Worm (Caenorhabditis elegans) whole organism, L1 larva: Measurements from ENCODE around the gene srt-22.
A peak's percentile ranks its signal among the peaks of the same experiment; 100 is the strongest.

ENCODE experiments used
- C16A3.4 ChIP-seq: fragments of 150-350 bp; optimal IDR thresholded peaks from 2 replicates; lab custom pipeline; 2014; ENCODE audit warnings: missing biosample characterization, missing genetic modification characterization
- F16B12.6 ChIP-seq: fragments of 150-350 bp; optimal IDR thresholded peaks from 2 replicates; lab custom pipeline; 2014; ENCODE audit warnings: missing biosample characterization, missing genetic modification characterization
- aha-1 ChIP-seq: fragments of 150-350 bp; optimal IDR thresholded peaks from 2 replicates; lab custom pipeline; 2014; ENCODE audit warnings: missing biosample characterization, missing genetic modification characterization
- blmp-1 ChIP-seq: fragments of 150-350 bp; optimal IDR thresholded peaks from 2 replicates; lab custom pipeline; 2014; ENCODE audit warnings: missing biosample characterization, missing genetic modification characterization
- ceh-63 ChIP-seq: fragments of 200-800 bp; sonication (Bioruptor generic); optimal IDR thresholded peaks from 2 replicates; lab custom pipeline; 2018; ENCODE audit warnings: mild to moderate bottlenecking, missing genetic modification characterization, missing compliant biosample characterization
- ceh-8 ChIP-seq: fragments of 200-800 bp; sonication (Bioruptor generic); optimal IDR thresholded peaks from 2 replicates; lab custom pipeline; 2018; ENCODE audit warnings: mild to moderate bottlenecking, missing genetic modification characterization, moderate library complexity, missing compliant biosample characterization
- ceh-82 ChIP-seq, 3 experiments: fragments of 150-350 bp in 1 of 3; sonication (generic microtip) in 2 of 3; optimal IDR thresholded peaks; 2 replicates each; lab custom pipeline; 2014 to 2017; ENCODE audit warnings: missing biosample characterization in 3 of 3, missing genetic modification characterization in 3 of 3
- ceh-88 ChIP-seq: fragments of 200-800 bp; sonication (Bioruptor generic); IDR thresholded peaks from 2 replicates; pipeline ENCODE4 v1.3.6; 2022; ENCODE audit warnings: missing genetic modification characterization, missing compliant biosample characterization
- ceh-90 ChIP-seq: sonication (generic microtip); optimal IDR thresholded peaks from 2 replicates; lab custom pipeline; 2016; ENCODE audit warnings: missing genetic modification characterization, missing compliant biosample characterization
- ces-1 ChIP-seq: fragments of 150-350 bp; optimal IDR thresholded peaks from 2 replicates; lab custom pipeline; 2014; ENCODE audit warnings: missing biosample characterization, missing genetic modification reagents, missing genetic modification characterization
- dsc-1 ChIP-seq: sonication (generic microtip); optimal IDR thresholded peaks from 2 replicates; lab custom pipeline; 2016; ENCODE audit warnings: mild to moderate bottlenecking, missing genetic modification characterization, missing compliant biosample characterization
- efl-1 ChIP-seq, 4 experiments: fragments of 150-350 bp; optimal IDR thresholded peaks in 3 of 4; peaks in 1 of 4; 1 replicate in 1 of 4; 2 replicates in 3 of 4; lab custom pipeline; 2014; ENCODE audit warnings: missing biosample characterization in 2 of 4, missing genetic modification characterization in 2 of 4, missing genetic modification reagents in 2 of 4
- egl-27 ChIP-seq, 2 experiments: fragments of 150-350 bp in 1 of 2; sonication (generic microtip); optimal IDR thresholded peaks; 3 replicates each; lab custom pipeline; 2017 to 2018; ENCODE audit warnings: missing biosample characterization in 2 of 2, missing genetic modification characterization in 2 of 2, missing genetic modification reagents in 2 of 2
- elt-2 ChIP-seq: sonication (generic microtip); optimal IDR thresholded peaks from 2 replicates; lab custom pipeline; 2016; ENCODE audit warnings: missing genetic modification characterization, mild to moderate bottlenecking, inconsistent platforms, missing compliant biosample characterization, missing genetic modification reagents
- fkh-4 ChIP-seq: sonication (generic microtip); optimal IDR thresholded peaks from 2 replicates; lab custom pipeline; 2016; ENCODE audit warnings: missing compliant biosample characterization, missing genetic modification characterization, borderline replicate concordance
- hlh-17 ChIP-seq: fragments of 200-800 bp; sonication (Bioruptor generic); optimal IDR thresholded peaks from 2 replicates; lab custom pipeline; 2018; ENCODE audit warnings: missing genetic modification characterization, mild to moderate bottlenecking, missing compliant biosample characterization, moderate library complexity, borderline replicate concordance
- hlh-4 ChIP-seq: sonication (generic microtip); optimal IDR thresholded peaks from 2 replicates; lab custom pipeline; 2016; ENCODE audit warnings: mild to moderate bottlenecking, missing genetic modification characterization, missing compliant biosample characterization
- hpl-2 ChIP-seq: fragments of 150-350 bp; optimal IDR thresholded peaks from 2 replicates; lab custom pipeline; 2014; ENCODE audit warnings: missing biosample characterization, missing genetic modification reagents, missing genetic modification characterization
- jun-1 ChIP-seq: fragments of 150-350 bp; optimal IDR thresholded peaks from 2 replicates; lab custom pipeline; 2014; ENCODE audit warnings: missing biosample characterization, missing genetic modification reagents, missing genetic modification characterization
- lin-13 ChIP-seq: fragments of 150-350 bp; optimal IDR thresholded peaks from 2 replicates; lab custom pipeline; 2014; ENCODE audit warnings: missing biosample characterization, missing genetic modification reagents, missing genetic modification characterization
- lin-15B ChIP-seq: fragments of 150-350 bp; sonication (generic microtip); optimal IDR thresholded peaks from 3 replicates; lab custom pipeline; 2014; ENCODE audit warnings: missing biosample characterization, missing genetic modification characterization
- lin-39 ChIP-seq: fragments of 150-350 bp; optimal IDR thresholded peaks from 2 replicates; lab custom pipeline; 2014; ENCODE audit warnings: missing biosample characterization, missing genetic modification reagents, missing genetic modification characterization
- lir-3 ChIP-seq: sonication (generic microtip); optimal IDR thresholded peaks from 2 replicates; lab custom pipeline; 2016; ENCODE audit warnings: mild to moderate bottlenecking, missing genetic modification characterization, moderate library complexity, missing compliant biosample characterization; ENCODE audit not compliant: poor library complexity
- mdl-1 ChIP-seq, 2 experiments: fragments of 150-350 bp; optimal IDR thresholded peaks; 2 replicates each; lab custom pipeline; 2014 to 2017; ENCODE audit warnings: missing biosample characterization in 2 of 2, missing genetic modification characterization in 2 of 2, inconsistent platforms in 1 of 2
- mep-1 ChIP-seq: fragments of 150-350 bp; optimal IDR thresholded peaks from 2 replicates; lab custom pipeline; 2014; ENCODE audit warnings: missing biosample characterization, missing genetic modification characterization
- nhr-28 ChIP-seq: fragments of 150-350 bp; optimal IDR thresholded peaks from 2 replicates; lab custom pipeline; 2014; ENCODE audit warnings: missing biosample characterization, missing genetic modification characterization
- nhr-47 ChIP-seq: sonication (generic microtip); optimal IDR thresholded peaks from 2 replicates; lab custom pipeline; 2016; ENCODE audit warnings: mild to moderate bottlenecking, missing genetic modification characterization, moderate library complexity, missing compliant biosample characterization
- nhr-85 ChIP-seq: sonication (generic microtip); peaks from one replicate; lab custom pipeline; 2016; ENCODE audit warnings: missing genetic modification characterization, inconsistent platforms, missing compliant biosample characterization
- pax-3 ChIP-seq: fragments of 200-800 bp; sonication (Bioruptor generic); optimal IDR thresholded peaks from 2 replicates; lab custom pipeline; 2018; ENCODE audit warnings: mild to moderate bottlenecking, missing genetic modification characterization, moderate library complexity, missing compliant biosample characterization
- pqm-1 ChIP-seq: sonication (generic microtip); optimal IDR thresholded peaks from 3 replicates; lab custom pipeline; 2017; ENCODE audit warnings: missing biosample characterization, missing genetic modification characterization
- snpc-4 ChIP-seq: fragments of 150-350 bp; optimal IDR thresholded peaks from 2 replicates; lab custom pipeline; 2014; ENCODE audit warnings: missing biosample characterization, missing genetic modification characterization
- sup-37 ChIP-seq: fragments of 200-800 bp; sonication (Bioruptor generic); optimal IDR thresholded peaks from 2 replicates; lab custom pipeline; 2018; ENCODE audit warnings: mild to moderate bottlenecking, missing genetic modification characterization, missing compliant biosample characterization
- unc-86 ChIP-seq: sonication (generic microtip); optimal IDR thresholded peaks from 2 replicates; lab custom pipeline; 2016; ENCODE audit warnings: missing genetic modification characterization, missing compliant biosample characterization
- zag-1 ChIP-seq: fragments of 150-350 bp; optimal IDR thresholded peaks from 2 replicates; lab custom pipeline; 2014; ENCODE audit warnings: missing biosample characterization, missing genetic modification characterization
- ztf-11 ChIP-seq, 2 experiments: sonication (generic microtip); optimal IDR thresholded peaks; 2 replicates each; lab custom pipeline; 2016 to 2017; ENCODE audit warnings: missing genetic modification characterization in 2 of 2, missing biosample characterization in 1 of 2, missing compliant biosample characterization in 1 of 2

Gene srt-22

ce11 chrV:15337405-15337804 lies 21.7 kb upstream of the srt-22 start, which contains the start of gene wrt-7:
TSS of gene wrt-7 (minus strand) at chrV:15337505.
- TF ChIP-seq F16B12.6 (no peak), dsc-1 (tag; lab: Kevin White, UChicago) (no peak), ceh-63 (GFP tag; lab: Kevin White, UChicago) (no peak), ceh-90 (tag; lab: Kevin White, UChicago) (no peak), pax-3 (tag; lab: Kevin White, UChicago) (peak; percentile 21), elt-2 (tag; lab: Kevin White, UChicago) (no peak), ceh-8 (no peak), aha-1 (tag; lab: Kevin White, UChicago) (no peak), C16A3.4 (tag; lab: Kevin White, UChicago) (no peak)

- TF ChIP-seq hlh-4 (tag; lab: Kevin White, UChicago) (no peak), efl-1 (optimal IDR thresholded peaks at IDR 0.05; lab: Kevin White, UChicago) (no peak), efl-1 (GFP tag; optimal IDR thresholded peaks at IDR 0.05 in 1 of 2; lab: Kevin White, UChicago) (peak in 1 of 2 experiments; percentile 13), fkh-4 (tag; lab: Kevin White, UChicago) (no peak)
Observed at ce11 chrV:15332851-15333250, 17.1 kb upstream of the srt-22 start, which contains the start of gene srw-113. TSS of gene srw-113 (plus strand) at chrV:15333151.

- no peak for TF ChIP-seq ztf-11 (tag; optimal IDR thresholded peaks at IDR 0.05; lab: Kevin White, UChicago)
- no peak for TF ChIP-seq lin-39 (tag; lab: Kevin White, UChicago)
- TF ChIP-seq C16A3.4 (tag; lab: Kevin White, UChicago) = no peak
- TF ChIP-seq pax-3 (tag; lab: Kevin White, UChicago) = no peak
- TF ChIP-seq pqm-1 (tag; lab: Kevin White, UChicago) = no peak
- no peak for TF ChIP-seq snpc-4 (tag; lab: Kevin White, UChicago)
- TF ChIP-seq zag-1 (tag; lab: Kevin White, UChicago) = no peak
- TF ChIP-seq lin-15B = no peak
- no peak for TF ChIP-seq blmp-1 (tag; lab: Kevin White, UChicago)
- TF ChIP-seq aha-1 (tag; lab: Kevin White, UChicago) = no peak
- TF ChIP-seq mep-1 (tag; lab: Kevin White, UChicago) = no peak
- TF ChIP-seq nhr-28 = no peak
- TF ChIP-seq F16B12.6 = no peak
- TF ChIP-seq unc-86 (tag; lab: Kevin White, UChicago) = no peak
- TF ChIP-seq lin-13 (GFP tag; lab: Kevin White, UChicago) = no peak
Observed at ce11 chrV:15330314-15330713, 14.6 kb upstream of the srt-22 start, which contains the start of gene srh-295. TSS of gene srh-295 (plus strand) at chrV:15330614.

- TF ChIP-seq elt-2 (tag; lab: Kevin White, UChicago) (peak; percentile 90), sup-37 (GFP tag; lab: Kevin White, UChicago) (no peak), mep-1 (tag; lab: Kevin White, UChicago) (no peak), egl-27 (tag; optimal IDR thresholded peaks at IDR 0.05; lab: Kevin White, UChicago) (no peak), ces-1 (GFP tag; lab: Kevin White, UChicago) (no peak), nhr-85 (tag; lab: Kevin White, UChicago) (no peak), jun-1 (peak; percentile 27)
Observed at ce11 chrV:15327745-15328447, 12.2 kb upstream of the srt-22 start, which contains the start of gene ZK1037.6. TSS of gene ZK1037.6 (minus strand) at chrV:15327795.

- TF ChIP-seq ceh-82 (tag; optimal IDR thresholded peaks at IDR 0.05; lab: Kevin White, UChicago) = no peak
- TF ChIP-seq hpl-2 = no peak
- no peak for TF ChIP-seq lir-3 (tag; lab: Kevin White, UChicago)
- TF ChIP-seq mdl-1 (tag; optimal IDR thresholded peaks at IDR 0.05; lab: Kevin White, UChicago) = no peak
- TF ChIP-seq unc-86 (tag; lab: Kevin White, UChicago) = no peak
- TF ChIP-seq elt-2 (tag; lab: Kevin White, UChicago) = peak; percentile 84
- TF ChIP-seq hlh-17 (GFP tag; lab: Kevin White, UChicago) = no peak
- TF ChIP-seq jun-1 = peak; percentile 13
- TF ChIP-seq ceh-88 (GFP tag; lab: Robert Waterston, UW) = no peak
- TF ChIP-seq nhr-47 (tag; lab: Kevin White, UChicago) = no peak
- peak; percentile 33 for TF ChIP-seq pqm-1 (tag; lab: Kevin White, UChicago)
Observed at ce11 chrV:15323417-15323816, 7.7 kb upstream of the srt-22 start.
